Worm (Caenorhabditis elegans): Measurements from ENCODE around the gene T05C1.1.

Gene T05C1.1

ce11 chrII:4441278-4441677 is 37.1 kb upstream of the T05C1.1 start:
- TF ChIP-seq aly-2 (tag; optimal IDR thresholded peaks at IDR 0.05): no peak
- no peak for TF ChIP-seq nhr-10 (tag; optimal IDR thresholded peaks at IDR 0.05)
- TF ChIP-seq ztf-1 (GFP tag; conservative IDR thresholded peaks at IDR 0.05): no peak
- TF ChIP-seq lin-11 (tag; optimal IDR thresholded peaks at IDR 0.05): no peak
- TF ChIP-seq ZK546.5 (tag; optimal IDR thresholded peaks at IDR 0.05): no peak
- no peak for TF ChIP-seq dmd-4 (tag; optimal IDR thresholded peaks at IDR 0.05)
- TF ChIP-seq gmeb-1 (tag; optimal IDR thresholded peaks at IDR 0.05): no peak
- TF ChIP-seq ama-1 (optimal IDR thresholded peaks at IDR 0.05): no peak

- TF ChIP-seq mbf-1 (tag; optimal IDR thresholded peaks at IDR 0.05) (no peak), gmeb-1 (tag; optimal IDR thresholded peaks at IDR 0.05) (no peak), unc-55 (GFP tag; optimal IDR thresholded peaks at IDR 0.05) (no peak), ztf-11 (tag; optimal IDR thresholded peaks at IDR 0.05) (no peak)
Observed at ce11 chrII:4444811-4445210, 33.6 kb upstream of the T05C1.1 start.

- TF ChIP-seq nhr-11 (tag; optimal IDR thresholded peaks at IDR 0.05): no peak
- no peak for TF ChIP-seq crh-2 (tag; optimal IDR thresholded peaks at IDR 0.05)
- TF ChIP-seq unc-55 (GFP tag; optimal IDR thresholded peaks at IDR 0.05): no peak
- TF ChIP-seq nhr-21 (tag; optimal IDR thresholded peaks at IDR 0.05): no peak
Observed at ce11 chrII:4453051-4453450, 25.4 kb upstream of the T05C1.1 start, which contains the start of gene twk-2. twk-2 (minus strand) TSS chrII:4453151.

- TF ChIP-seq blmp-1 (tag; optimal IDR thresholded peaks at IDR 0.05; ENCODE audit: insufficient read depth) (no peak), C34F6.9 (tag; optimal IDR thresholded peaks at IDR 0.05) (peak; percentile 12), unc-55 (GFP tag; optimal IDR thresholded peaks at IDR 0.05) (peak; percentile 38)
Observed at ce11 chrII:4453453-4453852, 24.9 kb upstream of the T05C1.1 start.

- TF ChIP-seq alr-1 (tag; optimal IDR thresholded peaks at IDR 0.05) (no peak), F13H6.1 (tag; optimal IDR thresholded peaks at IDR 0.05) (no peak), nhr-23 (tag; optimal IDR thresholded peaks at IDR 0.05) (no peak), ztf-4 (tag; optimal IDR thresholded peaks at IDR 0.05) (no peak), nhr-25 (tag; optimal IDR thresholded peaks at IDR 0.05) (no peak), nhr-21 (tag; optimal IDR thresholded peaks at IDR 0.05) (no peak), sma-9 (GFP tag; optimal IDR thresholded peaks at IDR 0.05) (no peak), sma-9 (tag; optimal IDR thresholded peaks at IDR 0.05) (no peak), nhr-237 (tag; optimal IDR thresholded peaks at IDR 0.05) (no peak), ceh-16 (tag; optimal IDR thresholded peaks at IDR 0.05) (no peak), elt-3 (tag; optimal IDR thresholded peaks at IDR 0.05) (no peak), peb-1 (tag; optimal IDR thresholded peaks at IDR 0.05) (no peak), mbf-1 (tag; optimal IDR thresholded peaks at IDR 0.05) (no peak), nhr-77 (tag; optimal IDR thresholded peaks at IDR 0.05) (no peak), dmd-4 (tag; optimal IDR thresholded peaks at IDR 0.05) (no peak), ama-1 (optimal IDR thresholded peaks at IDR 0.05) (no peak), mdl-1 (tag; optimal IDR thresholded peaks at IDR 0.05) (no peak), nhr-6 (tag; optimal IDR thresholded peaks at IDR 0.05) (no peak), unc-39 (tag; optimal IDR thresholded peaks at IDR 0.05) (no peak)
Observed at ce11 chrII:4454823-4455222, 23.6 kb upstream of the T05C1.1 start.

ce11 chrII:4456024-4456423 is 22.4 kb upstream of the T05C1.1 start:
- peak; percentile 3 for TF ChIP-seq nhr-6 (tag; optimal IDR thresholded peaks at IDR 0.05)
- TF ChIP-seq C34F6.9 (tag; optimal IDR thresholded peaks at IDR 0.05): peak; percentile 58
- peak; percentile 68 for TF ChIP-seq unc-55 (GFP tag; optimal IDR thresholded peaks at IDR 0.05)
- TF ChIP-seq ztf-1 (GFP tag; conservative IDR thresholded peaks at IDR 0.05): no peak
- no peak for TF ChIP-seq R02D3.7 (tag; optimal IDR thresholded peaks at IDR 0.05)
- peak; percentile 62 for TF ChIP-seq F13H6.1 (tag; optimal IDR thresholded peaks at IDR 0.05)
- no peak for TF ChIP-seq nhr-77 (tag; optimal IDR thresholded peaks at IDR 0.05)
- TF ChIP-seq mdl-1 (tag; optimal IDR thresholded peaks at IDR 0.05): peak in 1 of 2 experiments; percentile 32
- no peak for TF ChIP-seq nhr-11 (tag; optimal IDR thresholded peaks at IDR 0.05)
- TF ChIP-seq peb-1 (tag; optimal IDR thresholded peaks at IDR 0.05): no peak
- TF ChIP-seq sem-4 (tag; optimal IDR thresholded peaks at IDR 0.05): peak; percentile 47
- peak; percentile 17 for TF ChIP-seq crh-2 (tag; optimal IDR thresholded peaks at IDR 0.05)
- peak; percentile 19 to 25 for TF ChIP-seq lsy-2 (tag; optimal IDR thresholded peaks at IDR 0.05)
- TF ChIP-seq elt-1 (tag; optimal IDR thresholded peaks at IDR 0.05): no peak
- peak; percentile 45 for TF ChIP-seq nhr-129 (tag; optimal IDR thresholded peaks at IDR 0.05)
- TF ChIP-seq Y55F3AM.14 (GFP tag; optimal IDR thresholded peaks at IDR 0.05): peak; percentile 55
- peak; percentile 38 for TF ChIP-seq zag-1 (tag; optimal IDR thresholded peaks at IDR 0.05)

All from whole organism, L2 larva.